Fruit fly (Drosophila melanogaster) whole organism: Measurements from ENCODE around the gene Btnd.

Experiments used
- CG8478 ChIP-seq: fragments of >200 bp; optimal IDR thresholded peaks from 2 replicates; lab custom pipeline; 2018; ENCODE audit warnings: inconsistent platforms
- Dll ChIP-seq: fragments of >200 bp; optimal IDR thresholded peaks from 2 replicates; lab custom pipeline; 2017
- EcR ChIP-seq, 2 experiments: fragments of >200 bp; optimal IDR thresholded peaks; 2 replicates each; lab custom pipeline; 2017; ENCODE audit warnings: missing biosample characterization in 2 of 2, missing genetic modification characterization in 2 of 2, missing genetic modification reagents in 2 of 2
- pan ChIP-seq: fragments of >200 bp; optimal IDR thresholded peaks from 2 replicates; lab custom pipeline; 2017
- psq ChIP-seq: fragments of >200 bp; optimal IDR thresholded peaks from 2 replicates; lab custom pipeline; 2017
- usp ChIP-seq: fragments of >200 bp; optimal IDR thresholded peaks from 2 replicates; lab custom pipeline; 2017; ENCODE audit warnings: missing biosample characterization, missing genetic modification characterization, mixed read lengths

The Btnd gene

DNA sequence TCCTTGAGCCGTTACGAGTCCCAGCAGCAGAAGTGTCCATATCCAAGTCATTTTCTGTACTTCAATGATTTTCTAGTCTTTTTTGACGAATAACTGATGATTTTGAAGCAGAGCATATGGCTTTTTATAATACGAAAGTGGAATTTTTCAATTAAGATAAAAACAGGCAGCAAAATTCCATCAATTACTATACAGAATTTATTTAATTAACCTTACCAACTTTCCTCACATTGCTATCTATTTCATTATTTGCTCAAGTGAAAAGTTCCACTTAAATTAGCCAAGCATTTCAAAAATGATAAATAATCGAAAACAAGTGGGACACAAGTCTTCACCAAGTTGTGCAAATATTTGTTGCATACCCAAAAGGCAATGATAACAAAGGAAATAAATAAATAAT is 19.3 kb downstream of the Btnd start, which contains the start of gene CG43090:
Gene CG43090, minus strand, starts transcription at position 101 of the 400 bp plus-strand sequence.
- TF ChIP-seq CG8478: no peak
- TF ChIP-seq EcR (GFP tag; optimal IDR thresholded peaks at IDR 0.05; lab: Kevin White, UChicago): no peak
- TF ChIP-seq psq (lab: Kevin White, UChicago): no peak
- no peak for TF ChIP-seq usp (GFP tag; lab: Kevin White, UChicago)
- no peak for TF ChIP-seq pan (lab: Kevin White, UChicago)
- TF ChIP-seq Dll (lab: Kevin White, UChicago): no peak

dm6 chrX:6198554-6198953 is 20.6 kb downstream of the Btnd start, which contains the start of gene CG32751:
Gene CG32751, minus strand, starts transcription at chrX:6198654.
- TF ChIP-seq CG8478 (no peak), EcR (GFP tag; optimal IDR thresholded peaks at IDR 0.05; lab: Kevin White, UChicago) (no peak), pan (lab: Kevin White, UChicago) (no peak), psq (lab: Kevin White, UChicago) (no peak)

DNA sequence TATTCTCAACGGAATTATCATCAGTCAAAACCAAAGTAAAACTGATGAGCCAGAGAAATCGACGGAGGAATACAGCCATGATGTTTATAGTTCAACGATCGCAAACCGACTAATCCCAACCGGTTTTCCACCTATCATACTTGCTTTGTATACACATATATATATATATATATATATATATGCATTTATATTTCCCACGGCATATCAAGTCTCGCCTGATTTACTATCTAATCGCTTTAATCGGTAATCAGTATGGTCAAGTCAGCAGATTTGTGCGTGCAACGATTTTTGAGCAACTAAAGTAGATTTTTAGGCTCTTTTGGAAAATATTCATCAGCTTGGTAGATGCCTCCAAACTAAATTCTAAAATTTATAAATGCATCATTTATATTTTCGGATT is 22.8 kb downstream of the Btnd start, which contains the start of gene CG32750:
Gene CG32750, minus strand, starts transcription at position 101 of the 400 bp plus-strand sequence.
- TF ChIP-seq usp (GFP tag; lab: Kevin White, UChicago) (no peak), psq (lab: Kevin White, UChicago) (no peak), CG8478 (no peak), Dll (lab: Kevin White, UChicago) (no peak), EcR (GFP tag; optimal IDR thresholded peaks at IDR 0.05; lab: Kevin White, UChicago) (no peak), pan (lab: Kevin White, UChicago) (no peak)

DNA sequence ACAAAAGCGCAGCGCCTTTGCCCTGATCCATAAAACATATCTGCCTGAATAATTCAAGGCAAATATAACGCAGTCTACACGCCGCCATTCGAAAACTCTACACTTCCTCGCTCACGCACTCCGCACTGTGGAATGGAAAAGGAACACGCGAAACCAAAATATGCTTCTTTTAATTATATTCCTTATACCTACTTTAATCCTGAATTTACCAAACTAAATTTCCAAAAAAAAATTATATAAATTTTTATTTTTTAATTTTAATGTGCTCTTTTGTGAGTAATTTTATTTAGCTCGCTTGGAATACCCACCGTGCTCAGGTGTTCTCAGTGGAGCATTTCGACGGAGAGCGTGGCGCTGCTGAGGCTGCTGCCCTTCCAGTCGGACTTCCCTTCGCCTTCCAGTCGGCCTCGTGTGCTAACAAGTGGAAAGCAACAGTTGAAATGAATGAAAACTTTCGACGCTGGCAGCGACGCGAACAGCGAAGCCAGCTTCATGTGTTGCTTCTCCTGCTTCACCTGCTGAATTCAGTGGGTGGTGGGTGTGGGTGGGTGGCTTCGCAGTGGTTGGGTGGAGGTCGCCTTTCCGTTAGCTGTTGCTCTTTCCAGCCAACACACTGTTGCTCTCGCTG is 25.8 kb downstream of the Btnd start:
- TF ChIP-seq EcR (GFP tag; optimal IDR thresholded peaks at IDR 0.05; lab: Kevin White, UChicago) (no peak), pan (lab: Kevin White, UChicago) (no peak), psq (lab: Kevin White, UChicago) (no peak), usp (GFP tag; lab: Kevin White, UChicago) (no peak), Dll (lab: Kevin White, UChicago) (no peak)

DNA sequence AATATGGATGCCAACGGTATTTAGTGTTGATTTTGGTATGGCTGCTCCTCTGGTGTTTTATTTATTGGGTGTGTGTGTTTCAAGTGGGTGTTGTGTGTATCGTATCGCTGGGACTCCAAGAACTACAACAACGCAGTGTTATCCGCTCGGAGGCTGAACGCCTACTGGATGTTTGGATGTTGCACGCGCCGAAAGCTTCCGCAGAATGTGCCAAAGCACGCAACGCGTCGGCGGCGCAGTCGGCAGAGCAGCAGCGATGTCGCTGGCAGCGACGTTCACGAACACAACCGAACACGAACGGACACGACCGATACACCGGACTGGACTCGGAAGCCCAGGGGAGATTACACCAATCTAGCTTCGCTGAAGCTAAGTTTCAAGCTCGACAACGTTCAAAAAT is 26.8 kb downstream of the Btnd start, which contains the start of gene Ca-alpha1T:
Gene Ca-alpha1T, minus strand, starts transcription at position 152 of the 400 bp plus-strand sequence.
- TF ChIP-seq Dll (lab: Kevin White, UChicago) (no peak), psq (lab: Kevin White, UChicago) (no peak), pan (lab: Kevin White, UChicago) (no peak), usp (GFP tag; lab: Kevin White, UChicago) (no peak), CG8478 (no peak), EcR (GFP tag; optimal IDR thresholded peaks at IDR 0.05; lab: Kevin White, UChicago) (no peak)

dm6 chrX:6179428-6179827 is 39.7 kb downstream of the Btnd start:
- TF ChIP-seq pan (lab: Kevin White, UChicago) (no peak), CG8478 (no peak), Dll (lab: Kevin White, UChicago) (no peak)
